Fruit fly (Drosophila melanogaster): ENCODE measurements around the gene FASN1.

The FASN1 gene

dm6 chr2L:3105895-3106294 is 49.5 kb downstream of the FASN1 start (continued):
- TF ChIP-seq CG14050 (GFP tag; IDR thresholded peaks at IDR 0.05) (no peak), mld (GFP tag; IDR thresholded peaks at IDR 0.05; ENCODE audit: partially characterized antibody) (no peak), CG7556 (GFP tag; optimal IDR thresholded peaks at IDR 0.05) (no peak), CG13424 (tag; optimal IDR thresholded peaks at IDR 0.05) (no peak), ac (GFP tag; optimal IDR thresholded peaks at IDR 0.05) (no peak), CG14667 (GFP tag; IDR thresholded peaks at IDR 0.05) (no peak), CG31441 (GFP tag; IDR thresholded peaks at IDR 0.05) (peak; percentile 42; the same call in 1 of the 2 replicates), CG2875 (GFP tag; optimal IDR thresholded peaks at IDR 0.05) (no peak), CG1024 (GFP tag; IDR thresholded peaks at IDR 0.05) (no peak), CG17186 (GFP tag; optimal IDR thresholded peaks at IDR 0.05) (no peak), ken (GFP tag; IDR thresholded peaks at IDR 0.05) (peak; percentile 43; the same call in 1 of the 3 replicates), CG6654 (GFP tag; optimal IDR thresholded peaks at IDR 0.05) (no peak), CG9215 (GFP tag; IDR thresholded peaks at IDR 0.05) (no peak), CG13123 (GFP tag; optimal IDR thresholded peaks at IDR 0.05) (no peak), CG6854 (GFP tag; optimal IDR thresholded peaks at IDR 0.05) (no peak), corto (GFP tag; optimal IDR thresholded peaks at IDR 0.05) (no peak), CG1647 (GFP tag; optimal IDR thresholded peaks at IDR 0.05) (no peak), luna (GFP tag; optimal IDR thresholded peaks at IDR 0.05) (no peak), Lpt (GFP tag; optimal IDR thresholded peaks at IDR 0.05) (no peak), zfh2 (GFP tag; optimal IDR thresholded peaks at IDR 0.05) (no peak), wdn (GFP tag; IDR thresholded peaks at IDR 0.05) (no peak), CG3726 (GFP tag; IDR thresholded peaks at IDR 0.05) (no peak), ci (GFP tag; IDR thresholded peaks at IDR 0.05) (peak; percentile 41; the same call in 2 of the 3 replicates), CG1233 (GFP tag; optimal IDR thresholded peaks at IDR 0.05) (no peak), Pdp1 (GFP tag; optimal IDR thresholded peaks at IDR 0.05) (peak in 1 of 2 experiments; percentile 3), C15 (GFP tag; IDR thresholded peaks at IDR 0.05) (no peak), Ada2b (GFP tag; IDR thresholded peaks at IDR 0.05) (peak; percentile 52; the same call in 1 of the 2 replicates), pita (GFP tag; optimal IDR thresholded peaks at IDR 0.05) (no peak), ems (GFP tag; optimal IDR thresholded peaks at IDR 0.05) (no peak), CG10274 (GFP tag; optimal IDR thresholded peaks at IDR 0.05) (no peak), sisA (GFP tag; IDR thresholded peaks at IDR 0.05) (peak; percentile 50), dpn (GFP tag; optimal IDR thresholded peaks at IDR 0.05) (peak; percentile 2 to 34), Six4 (GFP tag; optimal IDR thresholded peaks at IDR 0.05) (no peak), Dek (tag; optimal IDR thresholded peaks at IDR 0.05) (no peak), Hand (GFP tag; optimal IDR thresholded peaks at IDR 0.05) (no peak), sens (GFP tag) (peak; percentile 91), CG43689 (GFP tag; IDR thresholded peaks at IDR 0.05) (no peak), CG7987 (GFP tag; optimal IDR thresholded peaks at IDR 0.05) (no peak), CG12219 (GFP tag; optimal IDR thresholded peaks at IDR 0.05) (no peak), croc (GFP tag; conservative IDR thresholded peaks at IDR 0.05) (no peak), ssp (GFP tag; IDR thresholded peaks at IDR 0.05) (0 out of 2 replicates have a peak, but pooled peaks have one; percentile 14), grau (tag; optimal IDR thresholded peaks at IDR 0.05) (peak; percentile 55), CG14965 (GFP tag; optimal IDR thresholded peaks at IDR 0.05; ENCODE audit: borderline replicate concordance) (no peak), CG32767 (GFP tag; IDR thresholded peaks at IDR 0.05) (no peak), stc (GFP tag; IDR thresholded peaks at IDR 0.05) (peak; percentile 34; the same call in 1 of the 2 replicates), sens-2 (GFP tag; IDR thresholded peaks at IDR 0.05) (peak; percentile 53; the same call in 1 of the 2 replicates), Mad (GFP tag; optimal IDR thresholded peaks at IDR 0.05) (peak; percentile 48), E2f1 (GFP tag; IDR thresholded peaks at IDR 0.05) (no peak), tin (GFP tag; optimal IDR thresholded peaks at IDR 0.05) (peak; percentile 16), tx (GFP tag; optimal IDR thresholded peaks at IDR 0.05) (no peak), mam (GFP tag; optimal IDR thresholded peaks at IDR 0.05) (peak; percentile 9), CG10462 (GFP tag; optimal IDR thresholded peaks at IDR 0.05) (no peak), CG7786 (GFP tag; optimal IDR thresholded peaks at IDR 0.05) (no peak)
